Worm (Caenorhabditis elegans): Measurements from ENCODE around the gene dmd-7.

dmd-7 gene

ce11 chrV:6250959-6251598 lies 4.3 kb downstream of the dmd-7 start:
- TF ChIP-seq unc-62 (GFP tag; optimal IDR thresholded peaks at IDR 0.05): no peak
- no peak for TF ChIP-seq cnd-1 (tag; optimal IDR thresholded peaks at IDR 0.05)
- no peak for TF ChIP-seq lin-32 (GFP tag; optimal IDR thresholded peaks at IDR 0.05)

ce11 chrV:6253936-6254335 lies 7.2 kb downstream of the dmd-7 start:
- TF ChIP-seq unc-62 (GFP tag; optimal IDR thresholded peaks at IDR 0.05): no peak
- no peak for TF ChIP-seq ces-1 (GFP tag; optimal IDR thresholded peaks at IDR 0.05)
- TF ChIP-seq flh-1 (GFP tag; optimal IDR thresholded peaks at IDR 0.05): no peak
- TF ChIP-seq nhr-76 (tag; optimal IDR thresholded peaks at IDR 0.05): no peak
- TF ChIP-seq elt-1 (tag; optimal IDR thresholded peaks at IDR 0.05; ENCODE audit: borderline replicate concordance, insufficient read depth): peak; percentile 74
- TF ChIP-seq ham-2 (GFP tag; optimal IDR thresholded peaks at IDR 0.05): no peak

- TF ChIP-seq elt-3 (tag; optimal IDR thresholded peaks at IDR 0.05) (peak; percentile 46), cnd-1 (tag; optimal IDR thresholded peaks at IDR 0.05) (no peak), blmp-1 (tag; optimal IDR thresholded peaks at IDR 0.05) (peak; percentile 85)
Observed at ce11 chrV:6259139-6259538, 12.4 kb downstream of the dmd-7 start, which contains the start of gene K08B12.1. Gene K08B12.1 (plus strand): TSS chrV:6259367.

- TF ChIP-seq nhr-28 (tag; optimal IDR thresholded peaks at IDR 0.05) (no peak), nhr-12 (tag; optimal IDR thresholded peaks at IDR 0.05) (peak; percentile 65), drap-1 (GFP tag; optimal IDR thresholded peaks at IDR 0.05) (peak; percentile 88), sptf-1 (tag; optimal IDR thresholded peaks at IDR 0.05) (peak; percentile 94), sem-2 (GFP tag; optimal IDR thresholded peaks at IDR 0.05) (peak; percentile 41), nhr-2 (tag; optimal IDR thresholded peaks at IDR 0.05) (peak; percentile 51), cnd-1 (tag; optimal IDR thresholded peaks at IDR 0.05) (peak; percentile 94), mls-2 (tag; optimal IDR thresholded peaks at IDR 0.05) (peak; percentile 95), lin-32 (GFP tag; optimal IDR thresholded peaks at IDR 0.05) (peak; percentile 84), ceh-39 (tag; optimal IDR thresholded peaks at IDR 0.05) (peak; percentile 45), pha-4 (tag; optimal IDR thresholded peaks at IDR 0.05) (peak; percentile 78), lsy-2 (tag; optimal IDR thresholded peaks at IDR 0.05) (peak; percentile 82), unc-62 (GFP tag; optimal IDR thresholded peaks at IDR 0.05) (peak; percentile 96), nhr-76 (tag; optimal IDR thresholded peaks at IDR 0.05) (peak; percentile 21), ham-2 (GFP tag; optimal IDR thresholded peaks at IDR 0.05) (peak; percentile 59), mab-5 (tag; optimal IDR thresholded peaks at IDR 0.05) (no peak), ztf-11 (tag; optimal IDR thresholded peaks at IDR 0.05) (peak; percentile 82), blmp-1 (tag; optimal IDR thresholded peaks at IDR 0.05) (peak; percentile 71), lin-13 (tag; optimal IDR thresholded peaks at IDR 0.05) (peak; percentile 94), tbx-8 (GFP tag; optimal IDR thresholded peaks at IDR 0.05) (peak; percentile 32), bed-3 (GFP tag; optimal IDR thresholded peaks at IDR 0.05) (peak; percentile 60), snpc-4 (tag; optimal IDR thresholded peaks at IDR 0.05) (no peak), ces-1 (GFP tag; optimal IDR thresholded peaks at IDR 0.05) (peak; percentile 100), unc-39 (tag; optimal IDR thresholded peaks at IDR 0.05) (peak; percentile 73), ceh-43 (GFP tag; optimal IDR thresholded peaks at IDR 0.05) (peak; percentile 78), hlh-1 (tag; optimal IDR thresholded peaks at IDR 0.05) (peak; percentile 94), M03D4.4 (tag; optimal IDR thresholded peaks at IDR 0.05) (peak; percentile 90), zip-8 (tag; optimal IDR thresholded peaks at IDR 0.05) (no peak), elt-3 (tag; optimal IDR thresholded peaks at IDR 0.05) (no peak), nhr-237 (tag; optimal IDR thresholded peaks at IDR 0.05) (peak; percentile 80), ceh-83 (GFP tag; optimal IDR thresholded peaks at IDR 0.05) (peak; percentile 75), unc-120 (tag; optimal IDR thresholded peaks at IDR 0.05; ENCODE audit: poor library complexity, severe bottlenecking) (peak; percentile 96), flh-1 (GFP tag; optimal IDR thresholded peaks at IDR 0.05) (peak; percentile 45), elt-1 (tag; optimal IDR thresholded peaks at IDR 0.05; ENCODE audit: borderline replicate concordance, insufficient read depth) (peak; percentile 55), mep-1 (tag; optimal IDR thresholded peaks at IDR 0.05) (peak; percentile 97)
Observed at ce11 chrV:6267237-6267812, 20.6 kb downstream of the dmd-7 start, which contains the start of gene mrck-1. Gene mrck-1 (minus strand): TSS chrV:6267287.
